Fruit fly (Drosophila melanogaster) whole organism, embryonic: ENCODE data around the gene Cpsf100.

Experiments
- Bgb ChIP-seq: fragments of 200-800 bp; sonication (Bioruptor generic); IDR thresholded peaks from 2 replicates; pipeline ENCODE4 v1.3.6; 2022; ENCODE audit warnings: missing biosample characterization, missing genetic modification characterization; ENCODE audit not compliant: partially characterized antibody
- CG31441 ChIP-seq: fragments of 200-800 bp; sonication (Bioruptor generic); IDR thresholded peaks from 2 replicates; pipeline ENCODE4 v1.3.6; 2022; ENCODE audit warnings: missing biosample characterization, missing genetic modification characterization
- CG34422 ChIP-seq: fragments of 200-800 bp; sonication (Bioruptor generic); IDR thresholded peaks from 3 replicates; pipeline ENCODE4 v1.3.6; 2022; ENCODE audit warnings: missing biosample characterization, missing genetic modification characterization
- Mad ChIP-seq: fragments of 200-800 bp; sonication (Bioruptor generic); optimal IDR thresholded peaks from 2 replicates; lab custom pipeline; 2016; ENCODE audit warnings: missing biosample characterization, missing genetic modification characterization
- amos ChIP-seq: fragments of 200-800 bp; sonication (Bioruptor generic); IDR thresholded peaks from 2 replicates; pipeline ENCODE4 v1.3.6; 2022; ENCODE audit warnings: missing biosample characterization, missing genetic modification characterization; ENCODE audit not compliant: partially characterized antibody

DNA sequence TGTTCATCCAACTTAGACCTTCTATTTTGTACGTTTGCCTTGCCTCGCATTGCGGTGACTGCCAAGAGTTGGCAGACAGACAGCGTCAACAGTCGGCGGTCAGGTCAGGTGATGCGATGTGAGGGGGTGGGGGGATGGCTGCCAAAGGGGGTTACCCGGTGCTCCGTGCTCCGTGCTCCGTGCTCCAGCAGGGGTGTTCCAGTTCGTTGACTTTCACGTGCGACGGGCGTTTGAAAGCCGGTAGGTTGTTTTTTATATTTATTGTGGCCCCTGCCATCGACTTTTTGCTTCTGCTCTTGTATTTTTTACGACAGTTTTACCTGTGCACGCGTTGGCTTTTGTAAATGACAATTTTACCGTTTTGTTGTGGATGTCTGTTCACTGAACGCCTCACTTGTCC is 47.7 kb downstream of the Cpsf100 start:
- TF ChIP-seq amos (GFP tag; lab: Robert Waterston, UW): no peak
- TF ChIP-seq CG31441 (GFP tag; lab: Robert Waterston, UW): no peak
- no peak for TF ChIP-seq Bgb (GFP tag; lab: Robert Waterston, UW)
- TF ChIP-seq Mad (GFP tag; lab: Kevin White, UChicago): no peak
- TF ChIP-seq CG34422 (GFP tag; lab: Robert Waterston, UW): no peak
